Worm (Caenorhabditis elegans) whole organism, late embryonic: ENCODE results near the gene C04B4.2.

Experiments used
- C38D4.7 ChIP-seq: fragments of 200-800 bp; sonication (Bioruptor generic); optimal IDR thresholded peaks from 2 replicates; lab custom pipeline; 2018; ENCODE audit warnings: mild to moderate bottlenecking, missing genetic modification characterization, moderate library complexity, missing compliant biosample characterization
- F13H6.1 ChIP-seq: sonication (generic microtip); optimal IDR thresholded peaks from 2 replicates; lab custom pipeline; 2016; ENCODE audit warnings: missing genetic modification characterization, missing compliant biosample characterization
- K02D7.2 ChIP-seq: sonication (generic microtip); optimal IDR thresholded peaks from 2 replicates; lab custom pipeline; 2017; ENCODE audit warnings: mild to moderate bottlenecking, missing genetic modification characterization, missing compliant biosample characterization
- K09A11.1 ChIP-seq: sonication (generic microtip); optimal IDR thresholded peaks from 2 replicates; lab custom pipeline; 2017; ENCODE audit warnings: antibody characterized with exemption, mild to moderate bottlenecking, missing genetic modification characterization, missing compliant biosample characterization; ENCODE audit not compliant: insufficient read depth
- ahr-1 ChIP-seq: sonication (generic microtip); optimal IDR thresholded peaks from 2 replicates; lab custom pipeline; 2016; ENCODE audit warnings: missing genetic modification characterization, missing compliant biosample characterization
- ama-1 ChIP-seq: fragments of 150-350 bp; optimal IDR thresholded peaks from 2 replicates; lab custom pipeline; 2014
- ceh-18 ChIP-seq: sonication (generic microtip); optimal IDR thresholded peaks from 2 replicates; lab custom pipeline; 2016; ENCODE audit warnings: missing genetic modification characterization, missing compliant biosample characterization
- ceh-2 ChIP-seq: sonication (generic microtip); optimal IDR thresholded peaks from 2 replicates; lab custom pipeline; 2016; ENCODE audit warnings: missing genotype, missing genetic modification characterization, missing compliant biosample characterization
- ceh-24 ChIP-seq: sonication (generic microtip); optimal IDR thresholded peaks from 2 replicates; lab custom pipeline; 2016; ENCODE audit warnings: mild to moderate bottlenecking, missing genetic modification characterization, missing compliant biosample characterization
- ceh-30 ChIP-seq: fragments of 150-350 bp; optimal IDR thresholded peaks from 2 replicates; lab custom pipeline; 2014; ENCODE audit warnings: missing biosample characterization, missing genetic modification characterization
- ceh-31 ChIP-seq: sonication (generic microtip); optimal IDR thresholded peaks from 2 replicates; lab custom pipeline; 2016; ENCODE audit warnings: missing genetic modification characterization, missing compliant biosample characterization
- ceh-34 ChIP-seq: sonication (generic microtip); optimal IDR thresholded peaks from 2 replicates; lab custom pipeline; 2016; ENCODE audit warnings: mild to moderate bottlenecking, missing genetic modification characterization, missing compliant biosample characterization
- ceh-45 ChIP-seq: fragments of 200-800 bp; sonication (Bioruptor generic); IDR thresholded peaks from 2 replicates; pipeline ENCODE4 v1.3.6; 2022; ENCODE audit warnings: missing genetic modification reagents, missing genetic modification characterization, missing compliant biosample characterization
- ceh-48 ChIP-seq: sonication (generic microtip); optimal IDR thresholded peaks from 2 replicates; lab custom pipeline; 2016; ENCODE audit warnings: missing genetic modification characterization, inconsistent platforms, missing compliant biosample characterization
- ceh-9 ChIP-seq: sonication (generic microtip); optimal IDR thresholded peaks from 2 replicates; lab custom pipeline; 2016; ENCODE audit warnings: mild to moderate bottlenecking, missing genetic modification characterization, inconsistent platforms, missing compliant biosample characterization
- dmd-4 ChIP-seq: sonication (generic microtip); optimal IDR thresholded peaks from 2 replicates; lab custom pipeline; 2016; ENCODE audit warnings: borderline replicate concordance, missing genetic modification characterization, missing compliant biosample characterization
- elt-2 ChIP-seq: sonication (generic microtip); optimal IDR thresholded peaks from 2 replicates; lab custom pipeline; 2016; ENCODE audit warnings: missing genetic modification reagents, missing genetic modification characterization, missing compliant biosample characterization
- elt-4 ChIP-seq: sonication (generic microtip); optimal IDR thresholded peaks from 2 replicates; lab custom pipeline; 2016; ENCODE audit warnings: missing genetic modification characterization, missing compliant biosample characterization
- ets-4 ChIP-seq: sonication (generic microtip); optimal IDR thresholded peaks from 2 replicates; lab custom pipeline; 2016; ENCODE audit warnings: missing genetic modification characterization, missing compliant biosample characterization
- eyg-1 ChIP-seq: sonication (generic microtip); optimal IDR thresholded peaks from 2 replicates; lab custom pipeline; 2016; ENCODE audit warnings: missing genotype, missing genetic modification characterization, missing compliant biosample characterization
- fax-1 ChIP-seq: sonication (generic microtip); optimal IDR thresholded peaks from 2 replicates; lab custom pipeline; 2016; ENCODE audit warnings: missing genotype, missing genetic modification characterization, missing compliant biosample characterization
- gmeb-2 ChIP-seq: sonication (generic microtip); optimal IDR thresholded peaks from 2 replicates; lab custom pipeline; 2016; ENCODE audit warnings: missing genetic modification characterization, inconsistent platforms, missing compliant biosample characterization
- hlh-13 ChIP-seq: fragments of 200-800 bp; sonication (Bioruptor generic); optimal IDR thresholded peaks from 2 replicates; lab custom pipeline; 2018; ENCODE audit warnings: mild to moderate bottlenecking, missing genetic modification characterization, missing compliant biosample characterization
- hlh-15 ChIP-seq: sonication (generic microtip); optimal IDR thresholded peaks from 2 replicates; lab custom pipeline; 2016; ENCODE audit warnings: missing genetic modification characterization, missing compliant biosample characterization
- hlh-30 ChIP-seq: sonication (generic microtip); optimal IDR thresholded peaks from 2 replicates; lab custom pipeline; 2017; ENCODE audit warnings: antibody characterized with exemption, missing genetic modification characterization, missing compliant biosample characterization; ENCODE audit not compliant: insufficient read depth
- hlh-8 ChIP-seq: sonication (generic microtip); optimal IDR thresholded peaks from 2 replicates; lab custom pipeline; 2016; ENCODE audit warnings: missing genotype, missing genetic modification characterization, missing compliant biosample characterization
- lin-11 ChIP-seq: fragments of 200-800 bp; sonication (Bioruptor generic); optimal IDR thresholded peaks from 2 replicates; lab custom pipeline; 2018; ENCODE audit warnings: mild to moderate bottlenecking, missing genetic modification characterization, missing compliant biosample characterization
- madf-2 ChIP-seq: sonication (generic microtip); optimal IDR thresholded peaks from 2 replicates; lab custom pipeline; 2017; ENCODE audit warnings: missing genetic modification characterization, missing compliant biosample characterization
- nhr-11 ChIP-seq: fragments of 150-350 bp; optimal IDR thresholded peaks from 2 replicates; lab custom pipeline; 2014; ENCODE audit warnings: missing biosample characterization, missing genetic modification characterization
- pag-3 ChIP-seq: sonication (generic microtip); optimal IDR thresholded peaks from 2 replicates; lab custom pipeline; 2016; ENCODE audit warnings: missing compliant biosample characterization, missing genetic modification characterization, borderline replicate concordance
- pat-9 ChIP-seq: fragments of 200-800 bp; sonication (Bioruptor generic); optimal IDR thresholded peaks from 2 replicates; lab custom pipeline; 2018; ENCODE audit warnings: mild to moderate bottlenecking, missing genetic modification characterization, moderate library complexity, missing compliant biosample characterization
- pha-2 ChIP-seq: sonication (generic microtip); optimal IDR thresholded peaks from 2 replicates; lab custom pipeline; 2017; ENCODE audit warnings: mild to moderate bottlenecking, missing genetic modification characterization, missing compliant biosample characterization
- pha-4 ChIP-seq: fragments of 150-350 bp; optimal IDR thresholded peaks from 2 replicates; lab custom pipeline; 2018; ENCODE audit warnings: missing biosample characterization, missing genetic modification reagents, missing genetic modification characterization
- pqm-1 ChIP-seq: sonication (generic microtip); optimal IDR thresholded peaks from 2 replicates; lab custom pipeline; 2016; ENCODE audit warnings: missing genetic modification characterization, missing compliant biosample characterization
- pros-1 ChIP-seq: fragments of 150-350 bp; optimal IDR thresholded peaks from 2 replicates; lab custom pipeline; 2014; ENCODE audit warnings: missing biosample characterization, missing genetic modification reagents, missing genetic modification characterization
- ref-2 ChIP-seq: sonication (generic microtip); optimal IDR thresholded peaks from 2 replicates; lab custom pipeline; 2016; ENCODE audit warnings: missing genetic modification characterization, missing compliant biosample characterization
- sdc-2 ChIP-seq: sonication (generic microtip); optimal IDR thresholded peaks from 2 replicates; lab custom pipeline; 2016; ENCODE audit warnings: missing genotype, missing genetic modification characterization, missing compliant biosample characterization
- tbx-2 ChIP-seq: sonication (generic microtip); optimal IDR thresholded peaks from 2 replicates; lab custom pipeline; 2016; ENCODE audit warnings: missing genetic modification characterization, missing compliant biosample characterization
- tbx-7 ChIP-seq: sonication (generic microtip); optimal IDR thresholded peaks from 2 replicates; lab custom pipeline; 2016; ENCODE audit warnings: missing genotype, missing genetic modification characterization, missing compliant biosample characterization
- ttx-3 ChIP-seq: sonication (generic microtip); optimal IDR thresholded peaks from 2 replicates; lab custom pipeline; 2016; ENCODE audit warnings: missing genetic modification reagents, missing genetic modification characterization, missing compliant biosample characterization
- unc-3 ChIP-seq, 2 experiments: fragments of 200-800 bp in 1 of 2; sonication (Bioruptor generic) in 1 of 2; sonication (generic microtip) in 1 of 2; conservative IDR thresholded peaks in 1 of 2; optimal IDR thresholded peaks in 1 of 2; 2 replicates each; pipeline versions ENCODE4 v1.3.6 to Lab custom; 2016 to 2022; ENCODE audit warnings: missing compliant biosample characterization in 2 of 2, missing genetic modification characterization in 2 of 2, missing genetic modification reagents in 1 of 2
- unc-42 ChIP-seq: sonication (generic microtip); optimal IDR thresholded peaks from 2 replicates; lab custom pipeline; 2016; ENCODE audit warnings: missing genotype, missing genetic modification characterization, missing compliant biosample characterization
- unc-55 ChIP-seq: sonication (generic microtip); optimal IDR thresholded peaks from 2 replicates; lab custom pipeline; 2017; ENCODE audit warnings: missing biosample characterization, missing genetic modification reagents, missing genetic modification characterization

Gene C04B4.2

ce11 chrX:12320737-12321136, 37.7 kb downstream of the C04B4.2 start, which contains the start of gene ceh-40:
ceh-40 (minus strand) TSS chrX:12320777.
- TF ChIP-seq K09A11.1 (no peak), madf-2 (tag; lab: Kevin White, UChicago) (no peak), gmeb-2 (no peak), fax-1 (tag; lab: Kevin White, UChicago) (no peak), elt-2 (tag; lab: Kevin White, UChicago) (peak; percentile 26), eyg-1 (tag; lab: Kevin White, UChicago) (no peak), ceh-30 (tag; lab: Kevin White, UChicago) (no peak), hlh-30 (tag; lab: Kevin White, UChicago) (no peak), C38D4.7 (GFP tag; lab: Kevin White, UChicago) (no peak), nhr-11 (tag; lab: Kevin White, UChicago) (no peak), hlh-13 (GFP tag; lab: Kevin White, UChicago) (no peak), tbx-2 (tag; lab: Kevin White, UChicago) (peak; percentile 35), ahr-1 (tag; lab: Kevin White, UChicago) (no peak), unc-42 (tag; lab: Kevin White, UChicago) (no peak), ceh-45 (no peak), ceh-48 (tag; lab: Kevin White, UChicago) (no peak), unc-55 (GFP tag; lab: Kevin White, UChicago) (peak; percentile 49), unc-3 (GFP tag; conservative IDR thresholded peaks at IDR 0.05; lab: Robert Waterston, UW) (no peak), unc-3 (tag; optimal IDR thresholded peaks at IDR 0.05; lab: Kevin White, UChicago) (no peak)
- TF ChIP-seq, all 69 proteins: peak for 3

- no peak for TF ChIP-seq ets-4 (tag; lab: Kevin White, UChicago)
- TF ChIP-seq K02D7.2 (tag; lab: Kevin White, UChicago), result no peak
- TF ChIP-seq gmeb-2, result no peak
- TF ChIP-seq pqm-1 (tag; lab: Kevin White, UChicago), result no peak
- TF ChIP-seq ama-1 (lab: Kevin White, UChicago), result no peak
- TF ChIP-seq sdc-2 (tag; lab: Kevin White, UChicago), result no peak
- no peak for TF ChIP-seq ceh-34 (tag; lab: Kevin White, UChicago)
- no peak for TF ChIP-seq ceh-45
- TF ChIP-seq ceh-2 (tag; lab: Kevin White, UChicago), result no peak
- no peak for TF ChIP-seq K09A11.1
- TF ChIP-seq hlh-15, result no peak
- no peak for TF ChIP-seq nhr-11 (tag; lab: Kevin White, UChicago)
- TF ChIP-seq lin-11, result no peak
- no peak for TF ChIP-seq elt-2 (tag; lab: Kevin White, UChicago)
- no peak for TF ChIP-seq dmd-4 (tag; lab: Kevin White, UChicago)
- TF ChIP-seq ceh-31, result no peak
- no peak for TF ChIP-seq tbx-7 (tag; lab: Kevin White, UChicago)
- TF ChIP-seq, all 69 proteins: peak for 0
Measured at ce11 chrX:12321357-12321756, 38.3 kb downstream of the C04B4.2 start, which contains the start of gene F17A2.13. F17A2.13 (plus strand) TSS chrX:12321657.

ce11 chrX:12323439-12323838, 40.4 kb downstream of the C04B4.2 start, which contains the start of gene srd-40:
srd-40 (plus strand) TSS chrX:12323739.
- TF ChIP-seq sdc-2 (tag; lab: Kevin White, UChicago) (no peak), ttx-3 (tag; lab: Kevin White, UChicago) (no peak), gmeb-2 (no peak), ref-2 (tag; lab: Kevin White, UChicago) (no peak), ceh-18 (tag; lab: Kevin White, UChicago) (no peak), ceh-9 (no peak), hlh-8 (tag; lab: Kevin White, UChicago) (no peak), ceh-24 (tag; lab: Kevin White, UChicago) (no peak), F13H6.1 (tag; lab: Kevin White, UChicago) (no peak), tbx-2 (tag; lab: Kevin White, UChicago) (no peak), fax-1 (tag; lab: Kevin White, UChicago) (no peak), pag-3 (no peak), pha-4 (tag; lab: Kevin White, UChicago) (no peak), pha-2 (tag; lab: Kevin White, UChicago) (no peak), elt-4 (tag; lab: Kevin White, UChicago) (no peak), pat-9 (no peak), pros-1 (tag; lab: Kevin White, UChicago) (no peak)
